Fruit fly (Drosophila melanogaster) whole organism, prepupa: ENCODE data around the gene santa-maria.

Source experiments
- Blimp-1 ChIP-seq: fragments of 200-800 bp; sonication (Bioruptor generic); optimal IDR thresholded peaks from 3 replicates; lab custom pipeline; 2017; ENCODE audit warnings: missing biosample characterization, missing genetic modification characterization, mild to moderate bottlenecking, moderate library complexity, missing genetic modification reagents
- CG10631 ChIP-seq: fragments of 200-800 bp; sonication (Bioruptor generic); optimal IDR thresholded peaks from 2 replicates; lab custom pipeline; 2016; ENCODE audit warnings: missing biosample characterization, missing genetic modification characterization
- CG10669 ChIP-seq: fragments of 200-800 bp; sonication (Bioruptor generic); optimal IDR thresholded peaks from 3 replicates; lab custom pipeline; 2018; ENCODE audit warnings: missing biosample characterization, mild to moderate bottlenecking, missing genetic modification characterization, moderate library complexity
- CG11294 ChIP-seq: fragments of 200-800 bp; sonication (Bioruptor generic); IDR thresholded peaks from 2 replicates; pipeline ENCODE4 v1.3.6; 2022; ENCODE audit warnings: missing biosample characterization, missing genetic modification characterization
- CG11902 ChIP-seq: fragments of 200-800 bp; sonication (Bioruptor generic); optimal IDR thresholded peaks from 3 replicates; lab custom pipeline; 2016; ENCODE audit warnings: missing biosample characterization, missing genetic modification characterization
- CG15336 ChIP-seq: fragments of 200-800 bp; sonication (Bioruptor generic); IDR thresholded peaks from 2 replicates; pipeline ENCODE4 v1.3.6; 2022; ENCODE audit warnings: missing biosample characterization, missing genetic modification characterization
- CG3032 ChIP-seq: fragments of 200-800 bp; optimal IDR thresholded peaks from 2 replicates; lab custom pipeline; 2019; ENCODE audit warnings: missing biosample characterization, mild to moderate bottlenecking, missing genetic modification characterization, moderate library complexity
- CG32006 ChIP-seq: fragments of 200-800 bp; sonication (Bioruptor generic); optimal IDR thresholded peaks from 3 replicates; lab custom pipeline; 2017; ENCODE audit warnings: missing biosample characterization, mild to moderate bottlenecking, missing genetic modification characterization
- CG34406 ChIP-seq: fragments of 200-800 bp; sonication (Bioruptor generic); optimal IDR thresholded peaks from 3 replicates; lab custom pipeline; 2016; ENCODE audit warnings: missing biosample characterization, missing genetic modification characterization
- CG6163 ChIP-seq: fragments of 200-800 bp; sonication (Bioruptor generic); IDR thresholded peaks from 3 replicates; pipeline ENCODE4 v1.3.6; 2022; ENCODE audit warnings: missing biosample characterization, missing genetic modification characterization
- CG6276 ChIP-seq: fragments of 200-800 bp; sonication (Bioruptor generic); optimal IDR thresholded peaks from 2 replicates; lab custom pipeline; 2017; ENCODE audit warnings: missing biosample characterization, mild to moderate bottlenecking, missing genetic modification characterization
- CG6792 ChIP-seq: fragments of 200-800 bp; sonication (Bioruptor generic); optimal IDR thresholded peaks from 3 replicates; lab custom pipeline; 2016; ENCODE audit warnings: missing biosample characterization, missing genetic modification characterization
- CG6808 ChIP-seq: fragments of 200-800 bp; sonication (Bioruptor generic); optimal IDR thresholded peaks from 3 replicates; lab custom pipeline; 2017; ENCODE audit warnings: missing biosample characterization, missing genetic modification characterization, mild to moderate bottlenecking, moderate library complexity, missing genetic modification reagents
- CG6854 ChIP-seq: fragments of 200-800 bp; sonication (Bioruptor generic); optimal IDR thresholded peaks from 2 replicates; lab custom pipeline; 2017; ENCODE audit warnings: missing biosample characterization, mild to moderate bottlenecking, missing genetic modification characterization
- CG7368 ChIP-seq: fragments of 200-800 bp; sonication (Bioruptor generic); optimal IDR thresholded peaks from 3 replicates; lab custom pipeline; 2016; ENCODE audit warnings: missing biosample characterization, missing genetic modification characterization
- CG8119 ChIP-seq: fragments of 200-800 bp; sonication (Bioruptor generic); IDR thresholded peaks from 3 replicates; pipeline ENCODE4 v1.3.6; 2022; ENCODE audit warnings: missing biosample characterization, missing genetic modification characterization
- CG8319 ChIP-seq: fragments of 200-800 bp; sonication (Bioruptor generic); optimal IDR thresholded peaks from 3 replicates; lab custom pipeline; 2016; ENCODE audit warnings: missing biosample characterization, missing genetic modification characterization
- Eip75B ChIP-seq: fragments of 200-800 bp; sonication (Bioruptor generic); optimal IDR thresholded peaks from 3 replicates; lab custom pipeline; 2016; ENCODE audit warnings: missing biosample characterization, missing genetic modification characterization
- Eip78C ChIP-seq: fragments of 200-800 bp; sonication (Bioruptor generic); peaks from one replicate; lab custom pipeline; 2016; ENCODE audit warnings: missing biosample characterization, missing genetic modification characterization
- Eip93F ChIP-seq: fragments of 200-800 bp; sonication (Bioruptor generic); optimal IDR thresholded peaks from 2 replicates; lab custom pipeline; 2016; ENCODE audit warnings: missing biosample characterization, mild to moderate bottlenecking, missing genetic modification characterization
- Ets21C ChIP-seq: fragments of 200-800 bp; sonication (Bioruptor generic); optimal IDR thresholded peaks from 3 replicates; lab custom pipeline; 2016; ENCODE audit warnings: missing biosample characterization, missing genetic modification characterization
- Ets96B ChIP-seq: fragments of 200-800 bp; optimal IDR thresholded peaks from 2 replicates; lab custom pipeline; 2019; ENCODE audit warnings: missing biosample characterization, mild to moderate bottlenecking, missing genetic modification characterization, moderate library complexity
- Hr38 ChIP-seq: sonication (Bioruptor generic); optimal IDR thresholded peaks from 2 replicates; lab custom pipeline; 2016; ENCODE audit warnings: missing biosample characterization, missing genetic modification characterization
- Hr39 ChIP-seq: fragments of 200-800 bp; sonication (Bioruptor generic); optimal IDR thresholded peaks from 2 replicates; lab custom pipeline; 2016; ENCODE audit warnings: missing biosample characterization, missing genetic modification characterization
- Lpt ChIP-seq: fragments of 200-800 bp; sonication (Bioruptor generic); optimal IDR thresholded peaks from 3 replicates; lab custom pipeline; 2016; ENCODE audit warnings: missing biosample characterization, missing genetic modification characterization
- Met ChIP-seq: fragments of 200-800 bp; sonication (Bioruptor generic); optimal IDR thresholded peaks from 3 replicates; lab custom pipeline; 2016; ENCODE audit warnings: missing biosample characterization, missing genetic modification characterization
- OdsH ChIP-seq: fragments of 200-800 bp; sonication (Bioruptor generic); optimal IDR thresholded peaks from 3 replicates; lab custom pipeline; 2016; ENCODE audit warnings: missing biosample characterization, missing genetic modification characterization
- Smox ChIP-seq: fragments of 200-800 bp; sonication (Bioruptor generic); optimal IDR thresholded peaks from 3 replicates; lab custom pipeline; 2016; ENCODE audit warnings: missing biosample characterization, missing genetic modification characterization
- achi ChIP-seq: fragments of 200-800 bp; sonication (Bioruptor generic); optimal IDR thresholded peaks from 3 replicates; lab custom pipeline; 2016; ENCODE audit warnings: missing biosample characterization, missing genetic modification characterization
- cyc ChIP-seq: fragments of 200-800 bp; sonication (Bioruptor generic); optimal IDR thresholded peaks from 3 replicates; lab custom pipeline; 2016; ENCODE audit warnings: missing biosample characterization, missing genetic modification characterization
- dac ChIP-seq: fragments of 200-800 bp; sonication (Bioruptor generic); optimal IDR thresholded peaks from 2 replicates; lab custom pipeline; 2017; ENCODE audit warnings: missing biosample characterization, mild to moderate bottlenecking, missing genetic modification characterization
- eg ChIP-seq: fragments of 200-800 bp; sonication (Bioruptor generic); IDR thresholded peaks from 3 replicates; pipeline ENCODE4 v1.3.6; 2022; ENCODE audit warnings: missing biosample characterization, missing genetic modification characterization
- esn ChIP-seq: fragments of 200-800 bp; sonication (Bioruptor generic); optimal IDR thresholded peaks from 2 replicates; lab custom pipeline; 2016; ENCODE audit warnings: missing biosample characterization, mild to moderate bottlenecking, missing genetic modification characterization, moderate library complexity
- fkh ChIP-seq: fragments of 200-800 bp; sonication (Bioruptor generic); optimal IDR thresholded peaks from 3 replicates; lab custom pipeline; 2017; ENCODE audit warnings: missing biosample characterization, mild to moderate bottlenecking, missing genetic modification characterization, moderate library complexity
- lz ChIP-seq: fragments of 200-800 bp; sonication (Bioruptor generic); optimal IDR thresholded peaks from 3 replicates; lab custom pipeline; 2016; ENCODE audit warnings: missing biosample characterization, missing genetic modification characterization
- salr ChIP-seq, 2 experiments: fragments of 200-800 bp; sonication (Bioruptor generic); optimal IDR thresholded peaks; 3 replicates each; lab custom pipeline; 2016 to 2018; ENCODE audit warnings: missing biosample characterization in 2 of 2, missing genetic modification characterization in 2 of 2, mild to moderate bottlenecking in 1 of 2
- spab ChIP-seq: fragments of 200-800 bp; sonication (Bioruptor generic); optimal IDR thresholded peaks from 2 replicates; lab custom pipeline; 2017; ENCODE audit warnings: missing biosample characterization, mild to moderate bottlenecking, missing genetic modification characterization, missing genetic modification reagents
- ss ChIP-seq, 2 experiments: fragments of 200-800 bp; sonication (Bioruptor generic); optimal IDR thresholded peaks; 2 replicates in 1 of 2; 3 replicates in 1 of 2; lab custom pipeline; 2017 to 2018; ENCODE audit warnings: mild to moderate bottlenecking in 2 of 2, missing biosample characterization in 2 of 2, missing genetic modification characterization in 2 of 2, moderate library complexity in 1 of 2
- svp ChIP-seq: fragments of 200-800 bp; sonication (Bioruptor generic); peaks from one replicate; lab custom pipeline; 2016; ENCODE audit warnings: missing biosample characterization, missing genetic modification characterization
- topi ChIP-seq: fragments of 200-800 bp; sonication (Bioruptor generic); optimal IDR thresholded peaks from 3 replicates; lab custom pipeline; 2016; ENCODE audit warnings: missing biosample characterization, missing genetic modification characterization
- vri ChIP-seq: fragments of 200-800 bp; sonication (Bioruptor generic); optimal IDR thresholded peaks from 3 replicates; lab custom pipeline; 2016; ENCODE audit warnings: missing biosample characterization, mild to moderate bottlenecking, missing genetic modification characterization

santa-maria gene

dm6 chr2L:7426326-7427066 is 24.5 kb downstream of the santa-maria start, which contains the start of gene muc (continued):
- no peak for TF ChIP-seq Hr38 (GFP tag; lab: Kevin White, UChicago)
- TF ChIP-seq vri = no peak
- peak; percentile 34 for TF ChIP-seq Met (GFP tag; lab: Kevin White, UChicago)
- TF ChIP-seq CG8119 = no peak
- TF ChIP-seq svp = peak; percentile 96
- no peak for TF ChIP-seq Ets96B (tag; lab: Kevin White, UChicago)
- TF ChIP-seq ss (GFP tag; optimal IDR thresholded peaks at IDR 0.05; lab: Kevin White, UChicago) = no peak
- TF ChIP-seq OdsH (GFP tag; lab: Kevin White, UChicago) = no peak
- peak; percentile 42; the same call in 2 of the 3 replicates for TF ChIP-seq eg (GFP tag; lab: Robert Waterston, UW)
- TF ChIP-seq Eip93F (GFP tag; lab: Kevin White, UChicago) = peak; percentile 1
- TF ChIP-seq CG6276 (GFP tag; lab: Kevin White, UChicago) = no peak
- peak; percentile 38 for TF ChIP-seq Ets21C (GFP tag; lab: Kevin White, UChicago)
- peak; percentile 69 for TF ChIP-seq Eip78C (GFP tag; lab: Kevin White, UChicago)
- peak; percentile 51 for TF ChIP-seq lz (GFP tag; lab: Kevin White, UChicago)
- TF ChIP-seq CG6792 (GFP tag; lab: Kevin White, UChicago) = peak; percentile 5
- peak; percentile 0 for TF ChIP-seq cyc (GFP tag; lab: Kevin White, UChicago)
- peak; percentile 18 for TF ChIP-seq Hr39 (GFP tag; lab: Kevin White, UChicago)
- peak in 1 of 2 experiments; percentile 8 for TF ChIP-seq salr (GFP tag; optimal IDR thresholded peaks at IDR 0.05; lab: Kevin White, UChicago)
- peak; percentile 3 for TF ChIP-seq topi

- TF ChIP-seq CG7368 (GFP tag; lab: Kevin White, UChicago) = no peak
- no peak for TF ChIP-seq Smox (GFP tag; lab: Kevin White, UChicago)
- TF ChIP-seq dac (GFP tag; lab: Kevin White, UChicago) = no peak
- TF ChIP-seq CG34406 (GFP tag; lab: Kevin White, UChicago) = no peak
- no peak for TF ChIP-seq CG11902 (GFP tag; lab: Kevin White, UChicago)
- TF ChIP-seq CG8119 = no peak
- TF ChIP-seq CG6276 (GFP tag; lab: Kevin White, UChicago) = no peak
- TF ChIP-seq esn (GFP tag; lab: Kevin White, UChicago) = no peak
- TF ChIP-seq lz (GFP tag; lab: Kevin White, UChicago) = no peak
- no peak for TF ChIP-seq fkh (GFP tag; lab: Kevin White, UChicago)
Observed at dm6 chr2L:7425690-7426056, 25.4 kb downstream of the santa-maria start.

dm6 chr2L:7424907-7425689 is 25.9 kb downstream of the santa-maria start:
- TF ChIP-seq CG6276 (GFP tag; lab: Kevin White, UChicago) (peak; percentile 54), CG11294 (GFP tag; lab: Robert Waterston, UW) (peak; percentile 70; the same call in 1 of the 2 replicates), svp (peak; percentile 96), CG15336 (GFP tag; lab: Robert Waterston, UW) (peak; percentile 78), achi (GFP tag; lab: Kevin White, UChicago) (peak; percentile 80), lz (GFP tag; lab: Kevin White, UChicago) (peak; percentile 93), topi (peak; percentile 92), Met (GFP tag; lab: Kevin White, UChicago) (peak; percentile 91), Lpt (GFP tag; lab: Kevin White, UChicago) (peak; percentile 27), Hr39 (GFP tag; lab: Kevin White, UChicago) (peak; percentile 94), eg (GFP tag; lab: Robert Waterston, UW) (peak; percentile 93), CG6854 (GFP tag; lab: Kevin White, UChicago) (no peak), CG6163 (GFP tag; lab: Robert Waterston, UW) (peak; percentile 92), Eip75B (GFP tag; lab: Kevin White, UChicago) (peak; percentile 71), Blimp-1 (GFP tag; lab: Kevin White, UChicago) (peak; percentile 45), CG34406 (GFP tag; lab: Kevin White, UChicago) (peak; percentile 77), salr (GFP tag; optimal IDR thresholded peaks at IDR 0.05; lab: Kevin White, UChicago) (peak; percentile 24 to 31), Ets96B (tag; lab: Kevin White, UChicago) (peak; percentile 56), cyc (GFP tag; lab: Kevin White, UChicago) (peak; percentile 91), CG8319 (GFP tag; lab: Kevin White, UChicago) (peak; percentile 70), CG10631 (GFP tag; lab: Kevin White, UChicago) (peak; percentile 69), CG3032 (tag; lab: Kevin White, UChicago) (peak; percentile 56), spab (peak; percentile 44), CG6808 (GFP tag; lab: Kevin White, UChicago) (peak; percentile 13), fkh (GFP tag; lab: Kevin White, UChicago) (no peak), OdsH (GFP tag; lab: Kevin White, UChicago) (peak; percentile 79), dac (GFP tag; lab: Kevin White, UChicago) (peak; percentile 37), CG6792 (GFP tag; lab: Kevin White, UChicago) (peak; percentile 81), Eip78C (GFP tag; lab: Kevin White, UChicago) (peak; percentile 92), CG10669 (GFP tag; lab: Kevin White, UChicago) (peak; percentile 66), CG32006 (GFP tag; lab: Kevin White, UChicago) (peak; percentile 66)
